Fruit fly (Drosophila melanogaster) whole organism, embryonic: ENCODE measurements around the gene CtsF.
A peak's percentile ranks its signal among the peaks of the same experiment; 100 is the strongest.

Experiments
- Asciz ChIP-seq: fragments of 200-800 bp; sonication (Bioruptor generic); optimal IDR thresholded peaks from 2 replicates; lab custom pipeline; 2017; ENCODE audit warnings: missing biosample characterization, mild to moderate bottlenecking, missing genetic modification characterization, missing genetic modification reagents
- Bdp1 ChIP-seq: fragments of 200-800 bp; sonication (Bioruptor generic); optimal IDR thresholded peaks from 3 replicates; lab custom pipeline; 2016; ENCODE audit warnings: missing biosample characterization, missing genetic modification characterization
- Bteb2 ChIP-seq: fragments of 200-800 bp; sonication (Bioruptor generic); optimal IDR thresholded peaks from 2 replicates; lab custom pipeline; 2016; ENCODE audit warnings: missing biosample characterization, missing genetic modification characterization
- CG11085 ChIP-seq: fragments of 200-800 bp; sonication (Bioruptor generic); IDR thresholded peaks from 2 replicates; pipeline ENCODE4 v1.3.6; 2022; ENCODE audit warnings: missing biosample characterization, missing genetic modification characterization
- CG11695 ChIP-seq: fragments of 200-800 bp; sonication (Bioruptor generic); IDR thresholded peaks from 3 replicates; pipeline ENCODE4 v1.3.6; 2022; ENCODE audit warnings: missing biosample characterization, missing genetic modification characterization
- CG11723 ChIP-seq: fragments of 200-800 bp; sonication (Bioruptor generic); optimal IDR thresholded peaks from 2 replicates; lab custom pipeline; 2017; ENCODE audit warnings: missing biosample characterization, mild to moderate bottlenecking, missing genetic modification characterization
- CG15011 ChIP-seq: fragments of 200-800 bp; sonication (Bioruptor generic); optimal IDR thresholded peaks from 3 replicates; lab custom pipeline; 2018; ENCODE audit warnings: missing biosample characterization, mild to moderate bottlenecking, missing genetic modification characterization
- CG1792 ChIP-seq: fragments of 200-800 bp; sonication (Bioruptor generic); optimal IDR thresholded peaks from 2 replicates; lab custom pipeline; 2016; ENCODE audit warnings: missing biosample characterization, missing genetic modification characterization
- CG2129 ChIP-seq: fragments of 200-800 bp; sonication (Bioruptor generic); IDR thresholded peaks from 2 replicates; pipeline ENCODE4 v1.3.6; 2022; ENCODE audit warnings: missing biosample characterization, missing genetic modification characterization; ENCODE audit not compliant: partially characterized antibody
- CG30403 ChIP-seq: fragments of 200-800 bp; sonication (Bioruptor generic); optimal IDR thresholded peaks from 3 replicates; lab custom pipeline; 2016; ENCODE audit warnings: missing biosample characterization, missing genetic modification characterization
- CG4328 ChIP-seq: fragments of 200-800 bp; sonication (Bioruptor generic); optimal IDR thresholded peaks from 3 replicates; lab custom pipeline; 2017; ENCODE audit warnings: missing biosample characterization, missing genetic modification reagents, missing genetic modification characterization
- CG7357 ChIP-seq: fragments of 200-800 bp; sonication (Bioruptor generic); IDR thresholded peaks from 3 replicates; pipeline ENCODE4 v1.3.6; 2022; ENCODE audit warnings: missing biosample characterization, missing genetic modification characterization
- CG7963 ChIP-seq: fragments of 200-800 bp; sonication (Bioruptor generic); IDR thresholded peaks from 3 replicates; pipeline ENCODE4 v1.3.6; 2022; ENCODE audit warnings: missing biosample characterization, missing genetic modification characterization; ENCODE audit not compliant: partially characterized antibody
- CG8089 ChIP-seq: fragments of 200-800 bp; sonication (Bioruptor generic); optimal IDR thresholded peaks from 3 replicates; lab custom pipeline; 2016; ENCODE audit warnings: missing biosample characterization, missing genetic modification characterization
- CHES-1-like ChIP-seq: fragments of 200-800 bp; sonication (Bioruptor generic); optimal IDR thresholded peaks from 2 replicates; lab custom pipeline; 2016; ENCODE audit warnings: missing biosample characterization, missing genetic modification characterization
- Dek ChIP-seq: fragments of 200-800 bp; sonication (Bioruptor generic); optimal IDR thresholded peaks from 3 replicates; lab custom pipeline; 2019; ENCODE audit warnings: missing biosample characterization, mild to moderate bottlenecking, missing genetic modification characterization, moderate library complexity
- Dfd ChIP-seq, 2 experiments: fragments of >200 bp; optimal IDR thresholded peaks; 2 replicates each; lab custom pipeline; 2017; ENCODE audit warnings: missing biosample characterization in 2 of 2, missing genetic modification characterization in 2 of 2
- HLH4C ChIP-seq: fragments of 200-800 bp; sonication (Bioruptor generic); IDR thresholded peaks from 3 replicates; pipeline ENCODE4 v1.3.6; 2022; ENCODE audit warnings: missing biosample characterization, missing genetic modification characterization; ENCODE audit not compliant: partially characterized antibody
- Hmr ChIP-seq: fragments of 200-800 bp; sonication (Bioruptor generic); optimal IDR thresholded peaks from 3 replicates; lab custom pipeline; 2017; ENCODE audit warnings: mild to moderate bottlenecking, missing biosample characterization, missing genetic modification reagents, missing genetic modification characterization
- Hmx ChIP-seq: fragments of 200-800 bp; sonication (Bioruptor generic); optimal IDR thresholded peaks from 2 replicates; lab custom pipeline; 2016; ENCODE audit warnings: missing biosample characterization, missing genetic modification characterization
- Jarid2 ChIP-seq: fragments of 200-800 bp; sonication (Bioruptor generic); optimal IDR thresholded peaks from 3 replicates; lab custom pipeline; 2017; ENCODE audit warnings: mild to moderate bottlenecking, missing biosample characterization, missing genetic modification reagents, missing genetic modification characterization
- MBD-R2 ChIP-seq: fragments of 200-800 bp; sonication (Bioruptor generic); IDR thresholded peaks from 2 replicates; pipeline ENCODE4 v1.3.6; 2022; ENCODE audit warnings: missing biosample characterization, missing genetic modification characterization
- Mad ChIP-seq: fragments of 200-800 bp; sonication (Bioruptor generic); optimal IDR thresholded peaks from 2 replicates; lab custom pipeline; 2016; ENCODE audit warnings: missing biosample characterization, missing genetic modification characterization
- Oli ChIP-seq: fragments of 200-800 bp; sonication (Bioruptor generic); optimal IDR thresholded peaks from 2 replicates; lab custom pipeline; 2018; ENCODE audit warnings: missing biosample characterization, mild to moderate bottlenecking, missing genetic modification characterization, moderate library complexity
- Pdp1 ChIP-seq, 2 experiments: fragments of 200-800 bp; sonication (Bioruptor generic); optimal IDR thresholded peaks; 3 replicates each; lab custom pipeline; 2016; ENCODE audit warnings: missing biosample characterization in 2 of 2, missing genetic modification characterization in 2 of 2, mild to moderate bottlenecking in 1 of 2, moderate library complexity in 1 of 2
- chif ChIP-seq, 2 experiments: fragments of 200-800 bp; sonication (Bioruptor generic); optimal IDR thresholded peaks; 3 replicates each; lab custom pipeline; 2016; ENCODE audit warnings: missing biosample characterization in 2 of 2, missing genetic modification characterization in 2 of 2
- ci ChIP-seq: fragments of 200-800 bp; sonication (Bioruptor generic); IDR thresholded peaks from 3 replicates; pipeline ENCODE4 v1.3.6; 2022; ENCODE audit warnings: missing biosample characterization, missing genetic modification characterization
- disco-r ChIP-seq: fragments of 200-800 bp; sonication (Bioruptor generic); optimal IDR thresholded peaks from 2 replicates; lab custom pipeline; 2016; ENCODE audit warnings: missing biosample characterization, missing genetic modification characterization
- exex ChIP-seq: fragments of 200-800 bp; sonication (Bioruptor generic); optimal IDR thresholded peaks from 4 replicates; lab custom pipeline; 2018; ENCODE audit warnings: missing biosample characterization, mild to moderate bottlenecking, missing genetic modification characterization, moderate library complexity
- ftz-f1 ChIP-seq: fragments of 200-800 bp; sonication (Bioruptor generic); optimal IDR thresholded peaks from 2 replicates; lab custom pipeline; 2016; ENCODE audit warnings: missing biosample characterization, missing genetic modification characterization
- grau ChIP-seq: fragments of 200-800 bp; optimal IDR thresholded peaks from 3 replicates; lab custom pipeline; 2019; ENCODE audit warnings: missing biosample characterization, mild to moderate bottlenecking, missing genetic modification characterization, moderate library complexity
- hkb ChIP-seq, 2 experiments: fragments of 200-800 bp in 1 of 2; fragments of >200 bp in 1 of 2; sonication (Bioruptor generic) in 1 of 2; IDR thresholded peaks in 1 of 2; optimal IDR thresholded peaks in 1 of 2; 2 replicates each; pipeline versions ENCODE4 v1.3.6 to Lab custom; 2017 to 2022; ENCODE audit warnings: missing biosample characterization in 1 of 2, missing genetic modification characterization in 1 of 2
- knrl ChIP-seq: fragments of 200-800 bp; sonication (Bioruptor generic); IDR thresholded peaks from 3 replicates; pipeline ENCODE4 v1.3.6; 2022; ENCODE audit warnings: missing biosample characterization, missing genetic modification characterization; ENCODE audit not compliant: partially characterized antibody
- pb ChIP-seq: fragments of 200-800 bp; sonication (Bioruptor generic); optimal IDR thresholded peaks from 3 replicates; lab custom pipeline; 2016; ENCODE audit warnings: missing biosample characterization, missing genetic modification characterization
- pnt ChIP-seq: fragments of 200-800 bp; sonication (Bioruptor generic); optimal IDR thresholded peaks from 3 replicates; lab custom pipeline; 2016; ENCODE audit warnings: missing biosample characterization, missing genetic modification characterization
- pum ChIP-seq: fragments of 200-800 bp; sonication (Bioruptor generic); optimal IDR thresholded peaks from 2 replicates; lab custom pipeline; 2016; ENCODE audit warnings: missing biosample characterization, missing genetic modification characterization
- schlank ChIP-seq: fragments of 200-800 bp; sonication (Bioruptor generic); optimal IDR thresholded peaks from 2 replicates; lab custom pipeline; 2018; ENCODE audit warnings: missing biosample characterization, mild to moderate bottlenecking, missing genetic modification characterization
- scrt ChIP-seq: fragments of 200-800 bp; sonication (Bioruptor generic); optimal IDR thresholded peaks from 2 replicates; lab custom pipeline; 2018; ENCODE audit warnings: missing biosample characterization, mild to moderate bottlenecking, missing genetic modification characterization, moderate library complexity
- seq ChIP-seq: fragments of 200-800 bp; sonication (Bioruptor generic); IDR thresholded peaks from 2 replicates; pipeline ENCODE4 v1.3.6; 2022; ENCODE audit warnings: missing biosample characterization, missing genetic modification characterization
- sim ChIP-seq: fragments of 200-800 bp; sonication (Bioruptor generic); IDR thresholded peaks from 2 replicates; pipeline ENCODE4 v1.3.6; 2022; ENCODE audit warnings: missing biosample characterization, missing genetic modification characterization
- slp2 ChIP-seq: fragments of 200-800 bp; sonication (Bioruptor generic); optimal IDR thresholded peaks from 2 replicates; lab custom pipeline; 2016; ENCODE audit warnings: missing biosample characterization, missing genetic modification characterization
- ssp ChIP-seq: fragments of 200-800 bp; sonication (Bioruptor generic); IDR thresholded peaks from 2 replicates; pipeline ENCODE4 v1.3.6; 2022; ENCODE audit warnings: missing biosample characterization, missing genetic modification characterization
- stc ChIP-seq: fragments of 200-800 bp; sonication (Bioruptor generic); IDR thresholded peaks from 2 replicates; pipeline ENCODE4 v1.3.6; 2022; ENCODE audit warnings: missing biosample characterization, missing genetic modification characterization
- sug ChIP-seq: fragments of 200-800 bp; optimal IDR thresholded peaks from 2 replicates; lab custom pipeline; 2019; ENCODE audit warnings: missing biosample characterization, mild to moderate bottlenecking, missing genetic modification characterization, moderate library complexity
- tin ChIP-seq: fragments of 200-800 bp; sonication (Bioruptor generic); optimal IDR thresholded peaks from 3 replicates; lab custom pipeline; 2016; ENCODE audit warnings: missing biosample characterization, missing genetic modification characterization
- wek ChIP-seq: fragments of 200-800 bp; sonication (Bioruptor generic); optimal IDR thresholded peaks from 3 replicates; lab custom pipeline; 2018; ENCODE audit warnings: missing biosample characterization, mild to moderate bottlenecking, missing genetic modification characterization, moderate library complexity

Gene CtsF

dm6 chr3R:5300620-5301019, 49.1 kb upstream of the CtsF start (continued):
- TF ChIP-seq hkb (optimal IDR thresholded peaks at IDR 0.05; lab: Kevin White, UChicago) (no peak), hkb (GFP tag; IDR thresholded peaks at IDR 0.05; lab: Robert Waterston, UW) (peak; percentile 25; the same call in 1 of the 2 replicates), CG1792 (no peak), ssp (no peak), Oli (tag; lab: Kevin White, UChicago) (peak; percentile 11), slp2 (GFP tag; lab: Kevin White, UChicago) (no peak), pb (GFP tag; lab: Kevin White, UChicago) (peak; percentile 0), CG11695 (GFP tag; lab: Robert Waterston, UW) (no peak), MBD-R2 (0 out of 2 replicates have a peak, but pooled peaks have one; percentile 22), pnt (GFP tag; lab: Kevin White, UChicago) (no peak), grau (peak; percentile 10), Jarid2 (GFP tag; lab: Kevin White, UChicago) (peak; percentile 16), wek (peak; percentile 42), CG11085 (no peak)

DNA sequence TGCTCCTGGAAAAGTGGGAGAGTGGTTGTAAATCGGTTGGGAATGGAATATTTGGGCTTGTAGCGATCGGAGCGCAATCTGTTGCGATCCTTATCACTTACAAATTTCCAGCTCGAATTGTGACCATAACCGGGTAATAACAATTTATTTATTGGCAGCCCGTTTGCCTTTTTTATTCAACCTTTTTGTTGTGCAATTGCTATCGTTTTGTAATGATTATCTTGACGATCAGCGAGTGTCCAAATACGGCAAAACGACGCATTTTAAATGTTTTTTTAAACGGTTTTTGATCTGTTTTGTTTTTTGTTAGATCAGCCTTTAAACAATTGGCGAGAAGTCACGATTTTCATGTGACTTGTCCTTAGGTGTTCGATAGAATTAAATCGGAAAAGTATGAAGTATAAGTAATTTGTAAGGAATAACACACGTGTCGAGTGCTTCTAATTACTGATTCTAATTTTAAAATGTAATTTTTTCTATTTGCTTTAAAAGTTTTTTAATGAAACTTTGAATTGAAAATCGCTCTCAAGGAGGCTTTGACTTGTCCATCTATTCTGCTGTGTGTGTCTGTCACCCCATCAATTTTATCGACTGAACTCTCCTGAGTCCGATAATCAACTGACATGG, 48.1 kb upstream of the CtsF start, which contains the start of gene Tim17b1:
Gene Tim17b1, plus strand, starts transcription at position 577 of the 627 bp plus-strand sequence.
- TF ChIP-seq tin (GFP tag; lab: Kevin White, UChicago) = no peak
- TF ChIP-seq Bteb2 (GFP tag; lab: Kevin White, UChicago) = no peak
- no peak for TF ChIP-seq CG4328 (GFP tag; lab: Kevin White, UChicago)
- peak in 1 of 2 experiments; percentile 51 for TF ChIP-seq Pdp1 (GFP tag; optimal IDR thresholded peaks at IDR 0.05; lab: Kevin White, UChicago)
- TF ChIP-seq Hmx (GFP tag; lab: Kevin White, UChicago) = no peak
- peak; percentile 43 for TF ChIP-seq exex (tag; lab: Kevin White, UChicago)
- no peak for TF ChIP-seq HLH4C
- TF ChIP-seq ftz-f1 (GFP tag; lab: Kevin White, UChicago) = no peak
- no peak for TF ChIP-seq Mad (GFP tag; lab: Kevin White, UChicago)
- TF ChIP-seq stc (GFP tag; lab: Robert Waterston, UW) = no peak

dm6 chr3R:5298599-5299307, 47.2 kb upstream of the CtsF start:
- TF ChIP-seq seq (GFP tag; lab: Robert Waterston, UW) (peak; percentile 6; the same call in 1 of the 2 replicates), Asciz (GFP tag; lab: Kevin White, UChicago) (no peak), pum (peak; percentile 66), scrt (GFP tag; lab: Kevin White, UChicago) (no peak), CHES-1-like (peak; percentile 48), Hmr (peak; percentile 75), Dfd (GFP tag; optimal IDR thresholded peaks at IDR 0.05; lab: Kevin White, UChicago) (no peak), CG15011 (GFP tag; lab: Kevin White, UChicago) (no peak), ci (GFP tag; lab: Robert Waterston, UW) (peak; percentile 63; the same call in 2 of the 3 replicates), CG11723 (GFP tag; lab: Kevin White, UChicago) (no peak), CG7963 (GFP tag; lab: Robert Waterston, UW) (peak; percentile 43; the same call in 1 of the 3 replicates), knrl (GFP tag; lab: Robert Waterston, UW) (peak; percentile 73), CG30403 (GFP tag; lab: Kevin White, UChicago) (peak; percentile 61), CG2129 (GFP tag; lab: Robert Waterston, UW) (no peak), Dek (tag; lab: Kevin White, UChicago) (peak; percentile 48), chif (GFP tag; optimal IDR thresholded peaks at IDR 0.05; lab: Kevin White, UChicago) (peak in 1 of 2 experiments; percentile 76), Bdp1 (GFP tag; lab: Kevin White, UChicago) (peak; percentile 60), sug (tag; lab: Kevin White, UChicago) (peak; percentile 70), disco-r (peak; percentile 45), CG8089 (peak; percentile 72), sim (GFP tag; lab: Robert Waterston, UW) (no peak), schlank (no peak), CG7357 (GFP tag; lab: Robert Waterston, UW) (0 out of 3 replicates have a peak, but pooled peaks have one; percentile 6)
